Worm (Caenorhabditis elegans): ENCODE data around the gene hpr-9.
A peak's percentile ranks its signal among the peaks of the same experiment; 100 is the strongest.

hpr-9 gene

ce11 chrIII:10634034-10634433 is 12.7 kb downstream of the hpr-9 start (continued):
- TF ChIP-seq ZK185.1 (tag; optimal IDR thresholded peaks at IDR 0.05; ENCODE audit: poor library complexity, severe bottlenecking) (no peak), F57C9.4 (tag; optimal IDR thresholded peaks at IDR 0.05) (peak; percentile 16), atf-7 (tag; optimal IDR thresholded peaks at IDR 0.05) (no peak)

DNA sequence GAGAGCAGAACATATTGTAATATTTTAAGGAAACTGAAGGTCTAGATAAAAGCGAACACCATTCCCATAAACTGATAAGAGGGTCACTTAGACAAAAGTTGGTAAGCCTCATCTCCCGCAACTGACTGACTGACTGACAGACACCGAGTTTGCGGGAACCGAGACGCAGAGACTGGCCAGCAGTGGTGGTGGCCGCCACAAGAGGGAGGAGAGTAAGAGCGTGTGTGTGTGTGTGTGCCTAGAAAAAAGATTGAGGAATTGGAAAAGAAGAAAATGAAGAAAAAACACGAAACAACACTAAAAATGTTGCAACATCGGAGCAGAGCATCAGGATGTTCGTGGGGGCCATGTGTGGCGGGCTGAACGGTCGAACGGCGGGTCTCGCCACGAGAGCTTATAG is 13.2 kb downstream of the hpr-9 start:
- TF ChIP-seq F33H1.4 (GFP tag; IDR thresholded peaks at IDR 0.05) = no peak
- no peak for TF ChIP-seq nfya-1 (tag; optimal IDR thresholded peaks at IDR 0.05; ENCODE audit: borderline replicate concordance, insufficient read depth)
- TF ChIP-seq cebp-1 (GFP tag; IDR thresholded peaks at IDR 0.05) = no peak
- no peak for TF ChIP-seq cebp-1 (tag; optimal IDR thresholded peaks at IDR 0.05)
- no peak for TF ChIP-seq ztf-22 (GFP tag; optimal IDR thresholded peaks at IDR 0.05)
- TF ChIP-seq Y79H2A.3 (GFP tag; conservative IDR thresholded peaks at IDR 0.05) = no peak
- TF ChIP-seq mcd-1 (GFP tag; IDR thresholded peaks at IDR 0.05) = no peak
- no peak for TF ChIP-seq lag-1 (GFP tag; IDR thresholded peaks at IDR 0.05)
- TF ChIP-seq F57C9.4 (tag; optimal IDR thresholded peaks at IDR 0.05) = no peak
- no peak for TF ChIP-seq mel-28 (tag; optimal IDR thresholded peaks at IDR 0.05; ENCODE audit: borderline replicate concordance)
- TF ChIP-seq nhr-27 (tag; optimal IDR thresholded peaks at IDR 0.05) = no peak
- TF ChIP-seq nfya-2 (GFP tag; IDR thresholded peaks at IDR 0.05) = no peak
- TF ChIP-seq mxl-1 (tag; optimal IDR thresholded peaks at IDR 0.05) = no peak
- TF ChIP-seq T07F8.4 (tag; optimal IDR thresholded peaks at IDR 0.05) = no peak
- no peak for TF ChIP-seq ceh-100 (GFP tag; IDR thresholded peaks at IDR 0.05)
- no peak for TF ChIP-seq gei-17 (GFP tag; optimal IDR thresholded peaks at IDR 0.05)
- TF ChIP-seq ceh-27 (GFP tag; optimal IDR thresholded peaks at IDR 0.05) = no peak

- no peak for TF ChIP-seq lin-35 (GFP tag; optimal IDR thresholded peaks at IDR 0.05)
- TF ChIP-seq F55B11.4 (tag; optimal IDR thresholded peaks at IDR 0.05; ENCODE audit: borderline replicate concordance, insufficient read depth) = no peak
- TF ChIP-seq Y95B8A.8 (GFP tag; IDR thresholded peaks at IDR 0.05) = no peak
- TF ChIP-seq F33H1.4 (GFP tag; IDR thresholded peaks at IDR 0.05) = no peak
- no peak for TF ChIP-seq rpc-1 (optimal IDR thresholded peaks at IDR 0.05)
- no peak for TF ChIP-seq rpc-1 (tag; optimal IDR thresholded peaks at IDR 0.05)
- no peak for TF ChIP-seq atf-7 (tag; optimal IDR thresholded peaks at IDR 0.05)
- TF ChIP-seq athp-1 (tag; optimal IDR thresholded peaks at IDR 0.05) = no peak
- TF ChIP-seq snpc-3.4 (tag; optimal IDR thresholded peaks at IDR 0.05) = no peak
- TF ChIP-seq lsy-27 (tag; optimal IDR thresholded peaks at IDR 0.05; ENCODE audit: borderline replicate concordance, insufficient read depth) = no peak
- no peak for TF ChIP-seq ceh-27 (GFP tag; optimal IDR thresholded peaks at IDR 0.05)
- no peak for TF ChIP-seq fkh-3 (tag; optimal IDR thresholded peaks at IDR 0.05)
- no peak for TF ChIP-seq F39B2.1 (GFP tag; IDR thresholded peaks at IDR 0.05)
Observed at ce11 chrIII:10636493-10637031, 15.2 kb downstream of the hpr-9 start.

ce11 chrIII:10637933-10638332 is 16.6 kb downstream of the hpr-9 start:
- TF ChIP-seq Y53F4B.3 (GFP tag; IDR thresholded peaks at IDR 0.05) = no peak
- TF ChIP-seq K11D2.4 (GFP tag; IDR thresholded peaks at IDR 0.05) = no peak
- TF ChIP-seq lin-54 (GFP tag; optimal IDR thresholded peaks at IDR 0.05) = no peak
- TF ChIP-seq hmg-1.2 (GFP tag; IDR thresholded peaks at IDR 0.05) = 0 out of 2 replicates have a peak, but pooled peaks have one; percentile 24
